Worm (Caenorhabditis elegans): Measurements from ENCODE around the gene W09C2.8.

- no peak for TF ChIP-seq ztf-11 (tag; optimal IDR thresholded peaks at IDR 0.05)
- no peak for TF ChIP-seq snpc-4 (tag; optimal IDR thresholded peaks at IDR 0.05)
- no peak for TF ChIP-seq elt-1 (tag; optimal IDR thresholded peaks at IDR 0.05; ENCODE audit: borderline replicate concordance, insufficient read depth)
- no peak for TF ChIP-seq nhr-28 (tag; optimal IDR thresholded peaks at IDR 0.05)
Measured at ce11 chrIV:9625829-9626228, 1.7 kb upstream of the W09C2.8 start.
